Fruit fly (Drosophila melanogaster) whole organism, larva: ENCODE measurements around the gene CG2991.

Source experiments
- noc ChIP-seq: fragments of 200-800 bp; sonication (Bioruptor generic); optimal IDR thresholded peaks from 3 replicates; lab custom pipeline; 2019; ENCODE audit warnings: missing biosample characterization, mild to moderate bottlenecking, missing genetic modification characterization, moderate library complexity

Gene CG2991

DNA sequence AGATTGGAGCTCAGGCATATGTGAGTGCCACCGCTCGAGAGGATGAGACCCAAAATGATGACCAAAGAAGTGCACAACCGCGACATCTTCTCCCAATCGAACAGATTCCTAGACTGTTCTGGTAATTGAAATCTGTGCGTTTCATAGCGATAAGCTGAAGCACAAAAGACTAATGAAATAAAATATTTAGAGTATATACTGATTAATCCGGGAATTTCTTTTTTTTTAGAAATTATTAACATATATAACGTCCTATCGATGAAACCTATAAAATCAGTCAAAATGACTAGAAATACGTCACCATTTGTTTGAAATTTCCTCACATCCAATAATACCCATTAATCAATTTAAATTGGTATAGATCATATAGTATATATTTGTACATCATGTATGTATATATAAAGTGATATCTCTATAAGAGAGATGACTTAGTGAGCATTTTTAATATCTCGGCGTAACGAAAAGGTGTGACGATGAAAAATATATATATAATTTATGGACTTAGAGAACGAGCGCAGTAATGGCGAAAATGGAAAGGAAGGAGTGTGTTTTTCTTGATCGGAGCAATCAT lies 9.8 kb upstream of the CG2991 start, which contains the start of the genes CG3117 and CG2983:
Gene CG3117 (minus strand): TSS at position 101 of the 571 bp plus-strand sequence.
Gene CG2983 (plus strand): TSS at position 521 of the 571 bp plus-strand sequence.
- TF ChIP-seq noc: no peak

DNA sequence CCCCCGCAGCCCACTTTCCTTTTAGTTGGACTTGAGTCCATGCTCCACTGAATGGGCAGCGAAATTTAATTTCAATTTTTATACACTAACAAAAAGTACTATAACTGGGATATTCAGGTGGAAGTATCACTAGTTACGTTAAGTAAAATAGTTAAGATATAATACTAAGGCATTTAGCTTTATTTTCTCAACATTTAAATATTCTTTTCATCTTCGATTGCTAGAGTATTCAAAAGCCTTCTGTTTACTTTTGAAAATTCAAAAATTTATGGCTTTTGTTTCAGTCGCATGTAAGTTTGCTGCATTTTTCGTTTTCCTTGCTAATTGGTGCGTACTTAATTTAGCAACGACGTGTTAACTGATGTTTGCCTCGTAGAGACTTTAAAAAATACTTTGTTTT lies 5.4 kb upstream of the CG2991 start:
- TF ChIP-seq noc: no peak

DNA sequence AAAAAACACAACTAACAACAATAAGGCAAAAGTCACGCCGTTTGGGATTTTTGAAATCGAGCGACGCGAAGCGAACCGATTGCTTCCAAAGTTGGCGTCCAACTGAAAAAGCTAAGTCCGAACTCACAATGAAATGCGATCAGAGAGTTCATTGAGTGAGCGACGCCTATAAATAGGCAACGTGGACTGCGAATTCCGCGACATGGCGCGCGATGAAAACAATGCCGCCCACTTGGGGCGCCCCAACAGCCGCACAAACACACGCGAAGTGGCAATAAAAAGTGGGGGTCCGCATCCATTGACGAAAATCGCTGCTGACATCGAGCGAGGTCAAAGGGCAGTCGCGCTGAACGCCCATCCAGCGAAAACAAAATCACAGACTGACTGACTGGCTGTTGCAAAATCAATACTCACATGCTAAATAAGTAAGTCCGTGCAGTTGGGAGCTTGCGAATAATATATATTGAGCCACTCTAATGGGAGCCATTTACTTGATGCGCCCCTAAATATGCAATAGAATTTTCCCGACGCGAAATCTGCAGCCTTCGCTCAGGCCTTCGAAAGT lies 1.7 kb upstream of the CG2991 start:
- no peak for TF ChIP-seq noc

DNA sequence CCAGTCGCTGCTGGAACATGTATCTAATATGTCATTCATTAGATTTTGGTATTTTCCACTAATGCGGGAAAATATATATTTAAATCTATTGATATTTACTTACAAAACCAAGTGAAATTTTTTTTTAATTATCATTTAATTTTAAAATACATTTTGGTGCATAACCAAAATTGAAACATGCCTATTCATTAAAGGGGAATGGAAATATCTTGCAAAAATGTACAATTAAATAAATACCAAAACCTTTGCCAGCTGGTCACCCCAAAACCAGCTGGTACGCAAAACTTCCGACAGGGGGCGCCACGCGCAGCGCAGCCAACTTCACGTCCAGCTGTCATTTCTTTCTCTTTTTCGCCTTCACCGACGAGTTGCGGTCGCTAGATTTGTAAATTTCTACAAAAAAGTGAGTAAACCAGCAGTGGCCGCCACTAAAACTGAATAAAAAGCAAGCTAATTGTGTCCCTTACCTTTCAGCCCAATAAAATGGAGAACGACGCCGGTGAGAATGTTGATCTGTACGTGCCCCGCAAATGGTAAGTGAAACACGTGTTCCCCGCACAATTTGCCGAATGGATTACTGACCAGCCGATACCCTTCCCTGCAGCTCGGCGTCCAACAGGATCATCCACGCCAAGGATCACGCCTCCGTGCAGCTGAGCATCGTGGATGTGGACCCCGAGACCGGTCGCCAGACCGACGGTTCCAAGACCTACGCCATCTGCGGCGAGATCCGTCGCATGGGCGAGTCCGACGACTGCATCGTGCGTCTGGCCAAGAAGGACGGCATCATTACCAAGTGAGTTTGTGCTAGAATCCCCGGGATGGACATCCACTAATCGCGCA lies 970 bp upstream of the CG2991 start, which contains the start of the genes CG3104 and RpS21:
Gene CG3104 (minus strand): TSS at position 6 of the 843 bp plus-strand sequence.
Gene RpS21 (plus strand): TSS at position 298 of the 843 bp plus-strand sequence.
- peak; percentile 42 for TF ChIP-seq noc

DNA sequence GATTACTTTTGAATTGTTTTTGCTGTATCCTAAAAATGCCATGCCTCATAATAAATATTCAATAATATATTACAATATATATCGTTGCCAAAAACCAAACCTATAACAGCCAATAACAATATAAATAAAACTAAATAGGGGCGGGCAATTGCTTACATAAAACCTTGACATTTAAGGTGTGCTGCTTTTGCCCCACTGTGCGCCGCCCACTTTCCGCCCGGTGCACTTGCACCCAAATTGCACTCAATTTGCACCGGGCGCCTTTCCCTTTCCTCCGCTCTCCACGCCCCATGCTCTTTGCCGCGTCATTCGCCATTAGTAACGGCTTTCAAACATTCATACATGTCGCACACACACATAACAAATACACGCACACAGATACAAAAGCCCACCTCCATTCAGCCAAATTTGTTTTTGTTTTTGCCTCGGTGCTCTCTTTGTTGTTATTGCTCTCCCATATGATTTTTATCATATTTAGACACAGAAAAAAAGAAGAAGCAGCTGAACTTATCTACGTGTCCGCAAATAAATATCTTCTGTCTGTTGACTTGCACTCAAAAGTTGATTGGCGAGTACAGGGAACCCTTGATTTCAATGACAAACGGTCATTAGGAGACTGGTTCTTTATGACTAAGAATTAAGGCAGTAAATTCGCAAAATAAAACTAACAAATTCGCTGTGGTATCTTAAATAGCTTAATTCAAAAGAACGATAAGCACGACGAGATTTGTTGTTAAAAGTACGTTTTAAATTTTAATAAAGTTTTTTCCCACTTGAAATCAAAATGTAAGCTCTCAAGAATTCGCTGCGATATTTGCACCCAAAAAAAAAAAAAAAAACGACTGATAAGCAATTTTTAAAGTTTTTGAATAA lies 1.1 kb downstream of the CG2991 start:
- TF ChIP-seq noc: peak; percentile 62

DNA sequence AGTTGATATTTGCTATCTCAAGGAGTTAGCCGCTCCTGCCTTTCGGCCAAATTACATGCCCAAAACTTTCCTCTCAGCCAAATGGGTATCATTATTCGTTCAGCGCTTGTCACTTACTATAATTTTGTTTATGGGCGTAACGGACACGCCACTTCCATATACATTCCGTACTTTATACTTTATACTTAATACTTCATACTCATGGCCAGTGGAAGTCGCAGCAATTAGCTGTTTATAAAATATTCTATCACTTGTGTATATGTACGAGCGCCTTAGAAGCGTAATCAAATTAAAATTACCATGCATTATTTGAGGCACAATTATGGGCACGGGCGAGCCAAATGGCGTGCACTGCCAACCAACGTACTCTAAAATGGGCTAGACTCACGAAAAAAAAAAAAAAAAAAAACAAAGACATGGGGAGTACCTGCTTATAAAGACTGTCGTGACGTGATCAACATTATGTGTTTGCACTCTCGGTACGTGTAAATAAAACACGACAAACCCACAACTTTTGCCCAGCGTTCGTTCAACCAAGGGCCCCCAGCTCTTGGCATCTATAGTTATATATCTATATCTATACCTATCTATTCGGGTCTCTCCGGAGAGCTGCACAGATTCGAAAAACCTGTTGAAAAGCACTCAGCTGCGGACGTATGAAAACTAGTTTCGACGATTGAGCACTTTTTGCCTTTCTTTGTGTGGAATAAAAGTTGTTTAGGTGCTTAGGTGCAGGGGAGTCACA lies 4.3 kb downstream of the CG2991 start:
- no peak for TF ChIP-seq noc

DNA sequence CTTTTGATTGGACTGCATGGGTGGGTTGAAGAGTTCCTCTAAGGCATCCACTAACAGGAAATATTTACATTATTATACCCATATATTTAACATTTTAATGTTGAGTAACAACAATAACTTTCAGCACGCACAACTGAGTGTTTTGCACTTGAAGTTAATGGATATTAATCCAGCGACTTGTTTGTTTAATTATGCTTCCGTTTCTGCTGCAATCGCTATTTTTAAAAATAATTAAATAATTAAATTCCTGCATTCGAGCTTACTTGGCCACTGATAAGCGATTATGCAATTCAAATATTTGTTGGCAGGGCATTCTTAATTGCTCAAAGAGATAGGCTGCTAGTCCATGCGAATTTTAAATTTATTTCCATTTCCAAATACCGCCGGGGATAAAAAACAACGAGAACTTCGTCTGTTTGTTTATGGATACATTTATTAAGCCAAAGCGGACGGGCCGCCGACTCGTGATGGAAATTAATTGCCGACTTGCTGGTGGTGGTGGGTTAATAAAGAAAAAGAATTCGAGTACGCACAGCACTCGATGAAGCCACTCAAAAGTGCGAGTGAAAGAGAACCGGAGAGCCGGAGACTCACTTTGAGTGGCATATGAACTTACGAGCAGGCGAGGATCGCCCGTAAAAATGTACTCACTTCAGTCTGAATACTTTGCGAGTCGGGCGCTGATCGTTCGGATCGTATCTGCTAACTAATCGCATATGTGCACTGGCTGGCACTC lies 5.1 kb downstream of the CG2991 start:
- peak; percentile 11 for TF ChIP-seq noc

DNA sequence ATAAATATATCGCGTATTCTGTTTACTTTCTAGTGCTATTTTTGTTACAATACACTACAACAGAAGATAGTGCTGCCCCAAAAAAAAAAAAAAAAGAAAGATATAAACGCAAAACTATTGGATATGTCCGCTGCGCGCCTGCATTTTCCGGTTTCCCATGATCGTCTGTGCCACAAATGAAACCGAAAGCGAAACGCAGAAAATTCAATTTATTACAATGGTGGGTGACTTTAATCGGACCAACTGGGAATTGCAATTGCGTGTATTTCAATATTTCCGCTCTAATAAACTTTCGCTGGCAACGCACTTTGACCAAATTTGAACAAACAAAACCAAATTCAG lies 5.6 kb downstream of the CG2991 start:
- no peak for TF ChIP-seq noc

DNA sequence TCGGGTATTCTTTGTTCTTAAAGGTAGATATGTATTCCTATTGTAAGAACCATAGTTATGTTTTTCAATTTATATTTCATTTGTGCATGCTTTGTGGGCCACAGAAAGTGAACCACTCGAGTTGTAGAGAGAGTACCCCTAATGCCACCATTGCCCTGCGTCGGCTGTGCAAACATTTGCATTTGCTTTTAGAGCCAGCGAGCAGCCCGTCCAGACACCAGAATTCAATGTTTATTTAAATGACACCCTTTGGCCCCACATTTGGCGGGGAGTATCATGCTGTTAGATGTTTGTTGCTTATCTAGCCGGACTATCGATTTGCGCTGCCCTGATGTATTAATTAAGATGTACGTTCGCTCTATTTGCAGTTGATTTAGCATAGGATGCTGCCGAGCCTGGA lies 7.6 kb downstream of the CG2991 start:
- TF ChIP-seq noc: no peak

DNA sequence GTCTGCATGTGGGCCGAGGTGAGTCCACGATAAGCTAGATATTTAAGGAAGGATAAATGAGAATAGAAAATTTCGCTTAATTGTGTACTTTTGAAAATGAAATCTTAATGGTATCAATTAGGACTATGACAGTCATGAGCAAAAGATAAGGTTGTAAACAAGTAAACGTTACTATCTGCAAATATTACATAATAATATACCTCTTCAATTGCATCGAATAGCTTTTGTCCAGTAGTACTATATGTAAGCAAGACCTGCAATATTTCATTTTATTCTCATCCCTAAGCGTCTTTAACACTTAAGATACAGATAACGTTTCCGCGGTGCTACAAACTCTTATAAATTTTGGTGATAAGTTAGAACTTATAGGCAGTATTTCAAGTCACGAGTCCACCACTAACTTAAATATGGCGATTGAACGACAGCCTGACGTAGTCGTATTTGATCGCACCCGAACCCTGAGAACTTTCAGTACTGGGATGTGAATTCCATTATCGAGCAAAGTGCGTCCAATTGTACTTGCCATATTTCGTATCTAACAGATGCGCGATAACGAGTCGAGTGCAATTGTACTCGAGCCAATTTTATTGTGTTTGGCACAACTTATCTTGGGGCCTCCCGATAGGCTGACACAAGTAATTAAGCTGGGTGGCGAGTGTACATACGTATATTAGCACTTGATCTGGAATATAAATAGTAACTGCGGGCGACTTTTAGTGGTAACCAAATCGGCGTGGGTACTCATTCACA lies 8.8 kb downstream of the CG2991 start:
- peak; percentile 43 for TF ChIP-seq noc

DNA sequence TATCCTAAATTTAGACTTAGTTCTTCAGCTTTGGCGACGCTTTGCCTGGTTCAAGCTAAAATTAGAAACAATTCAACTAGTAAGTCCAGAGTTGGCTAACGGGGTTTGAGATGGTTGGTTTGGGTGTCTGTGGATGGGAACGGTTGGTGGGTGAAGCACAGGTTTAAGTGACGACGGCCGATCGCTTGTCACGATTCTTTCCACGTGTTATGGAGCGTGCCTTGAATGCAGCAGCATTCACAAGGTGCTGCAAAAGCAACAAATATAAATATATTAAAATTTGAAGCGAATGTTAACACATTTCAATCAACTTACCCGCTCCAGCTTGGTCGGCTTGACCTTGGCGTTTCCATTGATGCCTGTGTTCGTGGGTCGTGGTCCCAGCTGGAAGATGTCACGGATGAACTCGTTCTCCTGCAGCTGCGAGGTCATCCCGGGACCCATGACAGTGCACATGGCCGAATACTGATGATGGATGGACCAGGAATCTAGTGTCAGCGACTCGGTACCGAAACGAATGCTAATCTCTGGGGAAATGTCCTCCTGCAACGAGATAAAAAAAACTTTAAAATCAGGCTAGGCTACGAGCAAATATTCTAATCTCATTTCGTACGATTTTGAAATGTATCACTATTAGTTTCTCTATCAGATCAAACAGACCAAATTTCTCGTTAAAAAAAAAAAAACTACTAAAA lies 12.2 kb downstream of the CG2991 start, which contains the start of gene CG8813:
Gene CG8813 (plus strand): TSS at position 645 of the 695 bp plus-strand sequence.
- no peak for TF ChIP-seq noc

DNA sequence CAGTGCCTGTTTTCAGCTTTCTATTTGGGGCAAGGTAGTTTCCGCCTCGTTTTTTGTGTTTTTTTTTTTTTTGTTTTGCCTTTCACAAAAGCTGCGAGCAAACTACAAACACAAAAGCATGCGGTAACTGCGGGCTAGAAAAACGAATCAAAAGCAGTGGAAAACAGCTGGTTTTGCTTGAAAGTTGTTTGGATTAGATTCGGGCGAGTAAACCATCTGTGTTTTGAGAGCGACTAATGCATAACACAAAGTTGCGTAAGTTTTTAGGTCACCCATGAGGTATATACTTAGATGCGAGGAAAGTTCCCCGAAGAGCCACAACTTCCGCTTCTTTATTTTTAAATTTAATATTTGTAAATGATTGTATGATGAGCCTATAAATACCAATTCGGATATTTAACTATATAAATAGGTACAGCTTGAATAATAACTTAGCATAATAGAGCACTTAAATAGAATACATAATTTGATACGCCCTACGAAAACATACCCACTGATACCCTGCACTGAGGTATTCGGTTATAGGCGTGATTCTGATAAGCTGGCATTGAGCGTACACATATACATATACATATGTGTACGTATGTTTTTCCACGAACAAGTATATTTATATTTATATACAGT lies 15.5 kb downstream of the CG2991 start:
- peak; percentile 44 for TF ChIP-seq noc
